Fruit fly (Drosophila melanogaster): ENCODE measurements around the gene Ctl1.

DNA sequence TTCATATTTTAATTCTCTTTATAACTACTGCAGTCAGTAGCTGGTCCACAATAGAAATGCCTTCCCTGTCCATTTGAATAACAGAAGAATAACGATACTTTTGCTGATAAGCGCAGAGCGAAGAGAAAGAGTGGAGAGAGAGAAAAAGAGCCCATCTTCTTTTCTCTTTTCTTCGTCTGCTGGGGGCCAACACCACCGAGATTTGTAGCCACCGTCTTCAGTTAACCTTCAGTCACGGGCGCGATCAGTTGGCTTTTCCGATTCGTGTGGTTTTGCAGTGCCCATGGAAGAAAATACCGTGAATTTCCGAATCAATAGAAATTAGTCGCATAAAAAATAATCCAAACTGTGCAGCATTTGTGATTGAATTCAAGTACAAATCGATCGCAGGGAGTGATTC, 14.3 kb upstream of the Ctl1 start, which contains the start of gene CG1273:
- TF ChIP-seq CG32264 (GFP tag; optimal IDR thresholded peaks at IDR 0.05), result no peak
- TF ChIP-seq Rel (GFP tag; optimal IDR thresholded peaks at IDR 0.05), result no peak
- no peak for TF ChIP-seq Rel (tag; optimal IDR thresholded peaks at IDR 0.05)
- TF ChIP-seq dsf (GFP tag; optimal IDR thresholded peaks at IDR 0.05; ENCODE audit: borderline replicate concordance), result no peak
- no peak for TF ChIP-seq Myc (optimal IDR thresholded peaks at IDR 0.05)
- no peak for TF ChIP-seq Abd-B (GFP tag; optimal IDR thresholded peaks at IDR 0.05)
- TF ChIP-seq usp (GFP tag; optimal IDR thresholded peaks at IDR 0.05), result no peak
- no peak for TF ChIP-seq foxo (GFP tag; optimal IDR thresholded peaks at IDR 0.05)
- TF ChIP-seq psq (GFP tag; optimal IDR thresholded peaks at IDR 0.05), result no peak
